Worm (Caenorhabditis elegans) whole organism, L2 larva: ENCODE data around the gene srd-48.

Experiments used
- C34F6.9 ChIP-seq: fragments of 150-350 bp; optimal IDR thresholded peaks from 2 replicates; lab custom pipeline; 2014; ENCODE audit warnings: missing biosample characterization, missing genetic modification characterization
- alr-1 ChIP-seq: fragments of 150-350 bp; optimal IDR thresholded peaks from 2 replicates; lab custom pipeline; 2014; ENCODE audit warnings: missing biosample characterization, missing genetic modification characterization
- gmeb-1 ChIP-seq: fragments of 150-350 bp; optimal IDR thresholded peaks from 2 replicates; lab custom pipeline; 2014; ENCODE audit warnings: missing biosample characterization, missing genetic modification characterization
- lin-39 ChIP-seq: fragments of 150-350 bp; optimal IDR thresholded peaks from 2 replicates; lab custom pipeline; 2014; ENCODE audit warnings: missing biosample characterization, missing genetic modification reagents, missing genetic modification characterization
- lsy-2 ChIP-seq, 2 experiments: fragments of 150-350 bp in 1 of 2; sonication (generic microtip) in 1 of 2; optimal IDR thresholded peaks; 2 replicates each; lab custom pipeline; 2014 to 2017; ENCODE audit warnings: missing biosample characterization in 2 of 2, missing genetic modification characterization in 2 of 2
- mab-5 ChIP-seq: fragments of 150-350 bp; optimal IDR thresholded peaks from 2 replicates; lab custom pipeline; 2014; ENCODE audit warnings: missing biosample characterization, missing genetic modification characterization
- nhr-10 ChIP-seq: sonication (generic microtip); optimal IDR thresholded peaks from 2 replicates; lab custom pipeline; 2017; ENCODE audit warnings: missing biosample characterization, missing genetic modification characterization
- nhr-129 ChIP-seq: fragments of 150-350 bp; optimal IDR thresholded peaks from 2 replicates; lab custom pipeline; 2014; ENCODE audit warnings: missing biosample characterization, missing genetic modification characterization
- nhr-237 ChIP-seq: fragments of 150-350 bp; optimal IDR thresholded peaks from 2 replicates; lab custom pipeline; 2014; ENCODE audit warnings: missing biosample characterization, missing genetic modification characterization
- nhr-25 ChIP-seq: fragments of 150-350 bp; sonication (generic microtip); optimal IDR thresholded peaks from 3 replicates; lab custom pipeline; 2014; ENCODE audit warnings: missing biosample characterization, missing genetic modification characterization
- snpc-4 ChIP-seq: fragments of 150-350 bp; optimal IDR thresholded peaks from 2 replicates; lab custom pipeline; 2014; ENCODE audit warnings: missing biosample characterization, missing genetic modification characterization
- unc-62 ChIP-seq: fragments of 150-350 bp; optimal IDR thresholded peaks from 2 replicates; lab custom pipeline; 2014; ENCODE audit warnings: missing biosample characterization, missing genetic modification reagents, missing genetic modification characterization
- ztf-11 ChIP-seq: sonication (generic microtip); optimal IDR thresholded peaks from 2 replicates; lab custom pipeline; 2017; ENCODE audit warnings: missing biosample characterization, missing genetic modification characterization

DNA sequence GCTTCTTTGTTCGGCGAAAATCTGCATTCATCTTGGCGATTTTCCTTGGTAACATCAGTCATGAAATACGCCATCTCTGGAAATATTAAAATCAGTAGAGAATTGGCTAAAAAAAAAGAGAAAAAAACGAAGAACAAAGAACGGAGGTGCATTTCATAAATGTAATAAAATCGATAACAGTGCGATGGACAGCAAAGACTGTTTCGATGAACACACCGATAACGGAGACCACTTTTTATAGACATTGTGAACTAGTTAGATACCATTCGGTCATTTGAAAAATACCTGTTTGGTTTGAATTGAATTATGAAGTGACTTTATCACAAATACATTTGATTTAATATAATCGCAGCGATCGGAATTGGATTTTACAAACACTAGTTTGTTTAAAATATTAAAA is 17.0 kb downstream of the srd-48 start, which contains the start of gene F42F12.4:
- no peak for TF ChIP-seq nhr-129 (tag; lab: Kevin White, UChicago)
- TF ChIP-seq nhr-25 (tag; lab: Kevin White, UChicago), result no peak
- no peak for TF ChIP-seq snpc-4 (tag; lab: Kevin White, UChicago)
- no peak for TF ChIP-seq lin-39 (tag; lab: Kevin White, UChicago)
- no peak for TF ChIP-seq mab-5 (tag; lab: Kevin White, UChicago)
- no peak for TF ChIP-seq alr-1
- TF ChIP-seq lsy-2 (tag; optimal IDR thresholded peaks at IDR 0.05; lab: Kevin White, UChicago), result no peak
- TF ChIP-seq C34F6.9 (tag; lab: Kevin White, UChicago), result no peak
- TF ChIP-seq nhr-10 (tag; lab: Kevin White, UChicago), result no peak
- TF ChIP-seq unc-62 (GFP tag; lab: Kevin White, UChicago), result no peak
- no peak for TF ChIP-seq ztf-11 (tag; lab: Kevin White, UChicago)
- TF ChIP-seq gmeb-1 (tag; lab: Kevin White, UChicago), result no peak
- no peak for TF ChIP-seq nhr-237 (tag; lab: Kevin White, UChicago)
